Fruit fly (Drosophila melanogaster): ENCODE results near the gene CG43074.

Gene CG43074

dm6 chr3L:3479551-3479950, 4.9 kb downstream of the CG43074 start (continued):
- TF ChIP-seq CG10959 (GFP tag; IDR thresholded peaks at IDR 0.05) (no peak), sob (GFP tag; IDR thresholded peaks at IDR 0.05) (peak; percentile 48; the same call in 1 of the 2 replicates), onecut (GFP tag; IDR thresholded peaks at IDR 0.05) (peak; percentile 29; the same call in 1 of the 2 replicates), CG8290 (GFP tag; optimal IDR thresholded peaks at IDR 0.05) (no peak), CG8290 (tag; optimal IDR thresholded peaks at IDR 0.05) (peak in 1 of 2 experiments; percentile 42), dan (GFP tag; IDR thresholded peaks at IDR 0.05) (no peak), CG4328 (GFP tag; optimal IDR thresholded peaks at IDR 0.05) (no peak), Med (GFP tag) (peak; percentile 78), Sox102F (GFP tag; optimal IDR thresholded peaks at IDR 0.05) (peak; percentile 19), Hsf (GFP tag; optimal IDR thresholded peaks at IDR 0.05) (no peak), CG18619 (GFP tag; optimal IDR thresholded peaks at IDR 0.05) (no peak), Jarid2 (GFP tag; optimal IDR thresholded peaks at IDR 0.05) (no peak), CG15269 (tag; optimal IDR thresholded peaks at IDR 0.05) (peak; percentile 15), lab (GFP tag; optimal IDR thresholded peaks at IDR 0.05) (peak; percentile 49), CG11695 (GFP tag; IDR thresholded peaks at IDR 0.05) (peak; percentile 43; the same call in 1 of the 3 replicates), tna (GFP tag; IDR thresholded peaks at IDR 0.05; ENCODE audit: partially characterized antibody) (no peak), Hmr (GFP tag; optimal IDR thresholded peaks at IDR 0.05) (peak; percentile 11), tgo (GFP tag; IDR thresholded peaks at IDR 0.05) (no peak), CG9817 (tag; optimal IDR thresholded peaks at IDR 0.05) (peak; percentile 20), CG3281 (GFP tag; optimal IDR thresholded peaks at IDR 0.05) (peak; percentile 11), psq (GFP tag; optimal IDR thresholded peaks at IDR 0.05) (no peak), CG32772 (GFP tag; IDR thresholded peaks at IDR 0.05) (0 out of 2 replicates have a peak, but pooled peaks have one; percentile 20), Rfx (GFP tag; IDR thresholded peaks at IDR 0.05) (peak; percentile 27; the same call in 1 of the 2 replicates), hkb (optimal IDR thresholded peaks at IDR 0.05) (no peak), hkb (GFP tag; IDR thresholded peaks at IDR 0.05) (0 out of 2 replicates have a peak, but pooled peaks have one; percentile 32), CG10366 (GFP tag; IDR thresholded peaks at IDR 0.05) (peak; percentile 10; the same call in 1 of the 2 replicates), lilli (GFP tag; optimal IDR thresholded peaks at IDR 0.05) (peak; percentile 18), repo (GFP tag; optimal IDR thresholded peaks at IDR 0.05) (no peak), grau (tag; optimal IDR thresholded peaks at IDR 0.05) (peak; percentile 5), slbo (GFP tag; IDR thresholded peaks at IDR 0.05) (peak; percentile 53), sim (GFP tag; IDR thresholded peaks at IDR 0.05) (no peak), sqz (GFP tag; optimal IDR thresholded peaks at IDR 0.05) (no peak), trem (tag; optimal IDR thresholded peaks at IDR 0.05) (no peak), abd-A (tag; optimal IDR thresholded peaks at IDR 0.05) (peak; percentile 6), Xbp1 (GFP tag; optimal IDR thresholded peaks at IDR 0.05) (no peak), CG18476 (GFP tag; optimal IDR thresholded peaks at IDR 0.05) (no peak), esg (GFP tag; conservative IDR thresholded peaks at IDR 0.05) (0 out of 2 replicates have a peak, but pooled peaks have one; percentile 14), CG2678 (tag; optimal IDR thresholded peaks at IDR 0.05) (peak; percentile 34), dmrt99B (tag; optimal IDR thresholded peaks at IDR 0.05) (peak; percentile 9), Xrp1 (GFP tag; IDR thresholded peaks at IDR 0.05) (peak; percentile 31; the same call in 1 of the 2 replicates), Ptx1 (GFP tag; IDR thresholded peaks at IDR 0.05) (peak; percentile 40), lmd (GFP tag; IDR thresholded peaks at IDR 0.05) (0 out of 2 replicates have a peak, but pooled peaks have one; percentile 26), Fer1 (GFP tag; optimal IDR thresholded peaks at IDR 0.05) (peak; percentile 26), CG6272 (GFP tag; IDR thresholded peaks at IDR 0.05) (no peak), gt (GFP tag; IDR thresholded peaks at IDR 0.05) (no peak)
